Fruit fly (Drosophila melanogaster): ENCODE measurements around the gene CG12025.
A peak's percentile ranks its signal among the peaks of the same experiment; 100 is the strongest.

CG12025 gene

DNA sequence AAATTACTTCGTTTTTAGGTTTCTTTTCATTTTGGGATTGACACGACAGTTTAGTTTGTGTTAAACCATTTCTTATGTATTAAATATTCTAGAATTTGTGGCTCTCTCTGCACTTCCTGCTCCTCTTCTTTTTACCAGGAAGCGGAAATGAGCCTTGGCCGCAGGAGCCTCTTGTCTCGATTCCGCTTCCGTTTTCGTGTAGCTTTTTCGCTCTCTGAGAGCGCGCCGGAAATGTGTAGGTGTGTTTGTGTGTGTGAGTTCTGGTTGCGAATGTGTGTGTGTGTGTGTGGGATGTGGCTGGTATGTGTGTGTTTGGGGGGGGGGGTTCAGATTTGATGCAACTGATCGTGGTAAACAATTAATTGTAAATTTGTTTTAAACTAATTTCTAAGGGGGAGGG lies 5.7 kb upstream of the CG12025 start (continued):
- TF ChIP-seq CG2712 (tag; optimal IDR thresholded peaks at IDR 0.05) (peak; percentile 12), lov (optimal IDR thresholded peaks at IDR 0.05) (no peak), lov (GFP tag; IDR thresholded peaks at IDR 0.05) (0 out of 3 replicates have a peak, but pooled peaks have one; percentile 52), CG12104 (GFP tag; optimal IDR thresholded peaks at IDR 0.05) (peak; percentile 0), CG7987 (GFP tag; optimal IDR thresholded peaks at IDR 0.05) (peak; percentile 45), CG11456 (GFP tag; IDR thresholded peaks at IDR 0.05) (peak; percentile 43; the same call in 1 of the 3 replicates), CG13296 (GFP tag; optimal IDR thresholded peaks at IDR 0.05) (peak; percentile 36), CG11695 (GFP tag; IDR thresholded peaks at IDR 0.05) (no peak), CG34376 (GFP tag; optimal IDR thresholded peaks at IDR 0.05) (peak; percentile 22), CG12155 (GFP tag; optimal IDR thresholded peaks at IDR 0.05) (no peak), Asciz (GFP tag; optimal IDR thresholded peaks at IDR 0.05) (peak; percentile 39), vvl (GFP tag; IDR thresholded peaks at IDR 0.05) (peak; percentile 17; the same call in 1 of the 2 replicates), dpn (GFP tag; optimal IDR thresholded peaks at IDR 0.05) (peak in 1 of 2 experiments; percentile 23), HHEX (GFP tag; optimal IDR thresholded peaks at IDR 0.05) (peak; percentile 45), Bdp1 (GFP tag; optimal IDR thresholded peaks at IDR 0.05) (no peak), Meics (GFP tag; optimal IDR thresholded peaks at IDR 0.05) (peak; percentile 17), Med (GFP tag) (peak; percentile 80), CG5245 (GFP tag; optimal IDR thresholded peaks at IDR 0.05) (peak; percentile 5), CG6254 (GFP tag; optimal IDR thresholded peaks at IDR 0.05) (peak; percentile 31), CG17568 (GFP tag; optimal IDR thresholded peaks at IDR 0.05) (no peak), CG3281 (GFP tag; optimal IDR thresholded peaks at IDR 0.05) (peak; percentile 56), CG1233 (GFP tag; optimal IDR thresholded peaks at IDR 0.05) (peak; percentile 55), cg (GFP tag; optimal IDR thresholded peaks at IDR 0.05) (peak; percentile 82), odd (GFP tag; optimal IDR thresholded peaks at IDR 0.05) (no peak), CG10209 (GFP tag; optimal IDR thresholded peaks at IDR 0.05) (no peak), nom (GFP tag; optimal IDR thresholded peaks at IDR 0.05) (peak; percentile 59), Sry-δ (GFP tag; optimal IDR thresholded peaks at IDR 0.05) (no peak), CG17385 (GFP tag; optimal IDR thresholded peaks at IDR 0.05) (peak; percentile 15), chn (GFP tag; optimal IDR thresholded peaks at IDR 0.05) (no peak), CG15514 (GFP tag; optimal IDR thresholded peaks at IDR 0.05) (peak; percentile 30), sr (GFP tag; IDR thresholded peaks at IDR 0.05) (0 out of 3 replicates have a peak, but pooled peaks have one; percentile 35), CG32532 (GFP tag; IDR thresholded peaks at IDR 0.05) (0 out of 2 replicates have a peak, but pooled peaks have one; percentile 28), zfh1 (GFP tag; IDR thresholded peaks at IDR 0.05) (0 out of 3 replicates have a peak, but pooled peaks have one; percentile 18), CG10267 (tag; optimal IDR thresholded peaks at IDR 0.05) (peak; percentile 7), nau (GFP tag; optimal IDR thresholded peaks at IDR 0.05) (peak; percentile 60), Ets97D (GFP tag; optimal IDR thresholded peaks at IDR 0.05) (peak; percentile 92), CG2889 (GFP tag; IDR thresholded peaks at IDR 0.05) (no peak), Ptx1 (GFP tag; IDR thresholded peaks at IDR 0.05) (no peak), CG9876 (GFP tag; optimal IDR thresholded peaks at IDR 0.05) (no peak), Trl (optimal IDR thresholded peaks at IDR 0.05) (peak; percentile 24 to 46), Trl (GFP tag; optimal IDR thresholded peaks at IDR 0.05) (no peak), Aef1 (GFP tag; IDR thresholded peaks at IDR 0.05) (no peak), CG10462 (GFP tag; optimal IDR thresholded peaks at IDR 0.05) (no peak), scrt (GFP tag; optimal IDR thresholded peaks at IDR 0.05) (peak; percentile 32), lab (GFP tag; optimal IDR thresholded peaks at IDR 0.05) (peak; percentile 57), ci (GFP tag; IDR thresholded peaks at IDR 0.05) (peak; percentile 17; the same call in 1 of the 3 replicates), CG6765 (GFP tag; optimal IDR thresholded peaks at IDR 0.05) (peak; percentile 11), gce (GFP tag; IDR thresholded peaks at IDR 0.05) (0 out of 3 replicates have a peak, but pooled peaks have one; percentile 13), caup (GFP tag; optimal IDR thresholded peaks at IDR 0.05; ENCODE audit: severe bottlenecking) (peak; percentile 7), dmrt99B (tag; optimal IDR thresholded peaks at IDR 0.05) (peak; percentile 7), ind (GFP tag; optimal IDR thresholded peaks at IDR 0.05) (no peak)
